Worm (Caenorhabditis elegans): ENCODE data around the gene srd-59.

srd-59 gene

DNA sequence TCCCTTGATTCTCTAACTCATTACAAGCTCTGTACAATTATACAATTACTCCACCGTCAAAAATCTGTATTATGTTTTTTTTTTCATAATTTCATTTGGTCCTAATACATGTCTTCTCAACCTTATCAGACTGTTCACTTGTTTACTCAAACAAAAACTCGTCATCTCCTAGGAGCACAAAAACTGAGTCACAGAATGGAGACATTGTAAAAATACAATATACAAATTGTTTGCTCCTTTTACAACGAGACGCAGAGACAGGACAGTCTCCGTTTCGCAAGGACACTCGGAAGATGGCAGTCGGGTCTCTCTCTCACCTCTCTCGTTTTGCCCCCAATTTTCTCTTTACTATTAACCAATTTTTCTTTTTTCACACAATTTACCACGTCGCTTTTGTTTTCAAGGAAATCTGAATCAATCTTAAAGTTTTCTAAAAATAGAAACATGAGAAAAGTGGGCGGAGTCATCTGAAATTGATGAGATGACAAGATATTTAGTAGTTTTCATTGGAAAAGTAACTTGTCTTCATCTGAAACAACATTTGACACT lies 50.2 kb downstream of the srd-59 start, which contains the start of gene F32A5.8:
Gene F32A5.8, plus strand, starts transcription at position 499 of the 549 bp plus-strand sequence.
- TF ChIP-seq dao-5 (tag; optimal IDR thresholded peaks at IDR 0.05): no peak
- TF ChIP-seq W03F9.2 (tag; optimal IDR thresholded peaks at IDR 0.05): no peak
- TF ChIP-seq him-1 (tag; optimal IDR thresholded peaks at IDR 0.05): no peak

Data from whole organism, L4/young adult.